Fruit fly (Drosophila melanogaster): ENCODE data around the gene CG43732.

The CG43732 gene

dm6 chr3R:18997388-18998287, 47.6 kb downstream of the CG43732 start (continued):
- TF ChIP-seq ap (GFP tag; IDR thresholded peaks at IDR 0.05) (peak; percentile 55), CG3407 (GFP tag; optimal IDR thresholded peaks at IDR 0.05) (peak; percentile 96), slbo (GFP tag; IDR thresholded peaks at IDR 0.05) (no peak), Neu2 (GFP tag; optimal IDR thresholded peaks at IDR 0.05; ENCODE audit: borderline replicate concordance) (no peak), Med (GFP tag) (peak; percentile 79), CG1529 (GFP tag; optimal IDR thresholded peaks at IDR 0.05) (peak; percentile 96), ara (GFP tag; IDR thresholded peaks at IDR 0.05) (peak; percentile 82), bowl (GFP tag; IDR thresholded peaks at IDR 0.05) (0 out of 2 replicates have a peak, but pooled peaks have one; percentile 36), CG1233 (GFP tag; optimal IDR thresholded peaks at IDR 0.05) (peak; percentile 73), ci (GFP tag; IDR thresholded peaks at IDR 0.05) (peak; percentile 96), CG11723 (GFP tag; optimal IDR thresholded peaks at IDR 0.05) (peak; percentile 93), usp (GFP tag; optimal IDR thresholded peaks at IDR 0.05) (no peak), CG9215 (GFP tag; IDR thresholded peaks at IDR 0.05) (no peak), Ptx1 (GFP tag; IDR thresholded peaks at IDR 0.05) (no peak), Dp (GFP tag; optimal IDR thresholded peaks at IDR 0.05) (no peak), CG7372 (GFP tag; IDR thresholded peaks at IDR 0.05) (peak; percentile 17; the same call in 1 of the 2 replicates), ash1 (GFP tag; optimal IDR thresholded peaks at IDR 0.05) (no peak), br (optimal IDR thresholded peaks at IDR 0.05) (no peak), CG31388 (GFP tag; optimal IDR thresholded peaks at IDR 0.05) (no peak), CG6689 (GFP tag; IDR thresholded peaks at IDR 0.05) (peak; percentile 29; the same call in 1 of the 2 replicates), CG17568 (GFP tag; optimal IDR thresholded peaks at IDR 0.05) (peak; percentile 95), ranshi (GFP tag; IDR thresholded peaks at IDR 0.05) (no peak; the same call in 1 of the 2 replicates), gcm (GFP tag; optimal IDR thresholded peaks at IDR 0.05) (peak; percentile 92), lab (GFP tag; optimal IDR thresholded peaks at IDR 0.05) (peak; percentile 26), danr (GFP tag; IDR thresholded peaks at IDR 0.05) (peak; percentile 5; the same call in 1 of the 2 replicates), CG17829 (tag; optimal IDR thresholded peaks at IDR 0.05) (peak; percentile 26), ham (GFP tag; IDR thresholded peaks at IDR 0.05) (no peak), CG1647 (GFP tag; optimal IDR thresholded peaks at IDR 0.05) (peak; percentile 10), CG10321 (GFP tag; IDR thresholded peaks at IDR 0.05) (peak; percentile 45; the same call in 1 of the 2 replicates), salm (tag; optimal IDR thresholded peaks at IDR 0.05) (peak; percentile 92), az2 (GFP tag; optimal IDR thresholded peaks at IDR 0.05) (peak; percentile 50), E2f2 (GFP tag; IDR thresholded peaks at IDR 0.05) (peak; percentile 61; the same call in 1 of the 2 replicates), pho (GFP tag; optimal IDR thresholded peaks at IDR 0.05) (no peak), CG18262 (tag; optimal IDR thresholded peaks at IDR 0.05) (peak; percentile 53), CG10366 (GFP tag; IDR thresholded peaks at IDR 0.05) (peak; percentile 55; the same call in 1 of the 2 replicates), BEAF-32 (GFP tag; optimal IDR thresholded peaks at IDR 0.05) (no peak), Pdp1 (GFP tag; optimal IDR thresholded peaks at IDR 0.05) (peak in 1 of 2 experiments; percentile 38), CG10431 (GFP tag; optimal IDR thresholded peaks at IDR 0.05) (peak; percentile 93), CG34376 (GFP tag; optimal IDR thresholded peaks at IDR 0.05) (no peak), CG8290 (GFP tag; optimal IDR thresholded peaks at IDR 0.05) (no peak), CG8290 (tag; optimal IDR thresholded peaks at IDR 0.05) (peak; percentile 64 to 97), crol (GFP tag; IDR thresholded peaks at IDR 0.05) (no peak), klu (GFP tag; IDR thresholded peaks at IDR 0.05) (no peak), CG6654 (GFP tag; optimal IDR thresholded peaks at IDR 0.05) (no peak), CG8765 (GFP tag; IDR thresholded peaks at IDR 0.05) (no peak), tgo (GFP tag; IDR thresholded peaks at IDR 0.05) (no peak), mam (GFP tag; optimal IDR thresholded peaks at IDR 0.05) (no peak), Sry-δ (GFP tag; optimal IDR thresholded peaks at IDR 0.05) (no peak), pzg (GFP tag; optimal IDR thresholded peaks at IDR 0.05) (no peak), pum (GFP tag; optimal IDR thresholded peaks at IDR 0.05) (no peak)
